Worm (Caenorhabditis elegans) whole organism, L1 larva: ENCODE data around the gene sel-1.

Source experiments
- C04F5.9 ChIP-seq: sonication (generic microtip); optimal IDR thresholded peaks from 2 replicates; lab custom pipeline; 2016; ENCODE audit warnings: missing genetic modification characterization, missing compliant biosample characterization
- C16A3.4 ChIP-seq: fragments of 150-350 bp; optimal IDR thresholded peaks from 2 replicates; lab custom pipeline; 2014; ENCODE audit warnings: missing biosample characterization, missing genetic modification characterization
- C34B4.2 ChIP-seq: sonication (generic microtip); optimal IDR thresholded peaks from 2 replicates; lab custom pipeline; 2017; ENCODE audit warnings: mild to moderate bottlenecking, missing genetic modification characterization, missing compliant biosample characterization
- F16B12.6 ChIP-seq: fragments of 150-350 bp; optimal IDR thresholded peaks from 2 replicates; lab custom pipeline; 2014; ENCODE audit warnings: missing biosample characterization, missing genetic modification characterization
- alr-1 ChIP-seq: fragments of 200-800 bp; sonication (Bioruptor generic); optimal IDR thresholded peaks from 2 replicates; lab custom pipeline; 2018; ENCODE audit warnings: borderline replicate concordance, mild to moderate bottlenecking, missing genetic modification characterization, missing compliant biosample characterization
- aly-2 ChIP-seq: fragments of 150-350 bp; optimal IDR thresholded peaks from 2 replicates; lab custom pipeline; 2014; ENCODE audit warnings: missing biosample characterization, missing genetic modification characterization
- blmp-1 ChIP-seq: fragments of 150-350 bp; optimal IDR thresholded peaks from 2 replicates; lab custom pipeline; 2014; ENCODE audit warnings: missing biosample characterization, missing genetic modification characterization
- ceh-8 ChIP-seq: fragments of 200-800 bp; sonication (Bioruptor generic); optimal IDR thresholded peaks from 2 replicates; lab custom pipeline; 2018; ENCODE audit warnings: mild to moderate bottlenecking, missing genetic modification characterization, moderate library complexity, missing compliant biosample characterization
- ceh-88 ChIP-seq: fragments of 200-800 bp; sonication (Bioruptor generic); IDR thresholded peaks from 2 replicates; pipeline ENCODE4 v1.3.6; 2022; ENCODE audit warnings: missing genetic modification characterization, missing compliant biosample characterization
- ces-1 ChIP-seq: fragments of 150-350 bp; optimal IDR thresholded peaks from 2 replicates; lab custom pipeline; 2014; ENCODE audit warnings: missing biosample characterization, missing genetic modification reagents, missing genetic modification characterization
- dsc-1 ChIP-seq: sonication (generic microtip); optimal IDR thresholded peaks from 2 replicates; lab custom pipeline; 2016; ENCODE audit warnings: mild to moderate bottlenecking, missing genetic modification characterization, missing compliant biosample characterization
- efl-1 ChIP-seq, 4 experiments: fragments of 150-350 bp; optimal IDR thresholded peaks in 3 of 4; peaks in 1 of 4; 1 replicate in 1 of 4; 2 replicates in 3 of 4; lab custom pipeline; 2014; ENCODE audit warnings: missing biosample characterization in 2 of 4, missing genetic modification characterization in 2 of 4, missing genetic modification reagents in 2 of 4
- egl-13 ChIP-seq: sonication (generic microtip); optimal IDR thresholded peaks from 2 replicates; lab custom pipeline; 2016; ENCODE audit warnings: missing genotype, missing genetic modification reagents, missing genetic modification characterization, missing compliant biosample characterization
- egl-27 ChIP-seq, 2 experiments: fragments of 150-350 bp in 1 of 2; sonication (generic microtip); optimal IDR thresholded peaks; 3 replicates each; lab custom pipeline; 2017 to 2018; ENCODE audit warnings: missing biosample characterization in 2 of 2, missing genetic modification characterization in 2 of 2, missing genetic modification reagents in 2 of 2
- elt-2 ChIP-seq: sonication (generic microtip); optimal IDR thresholded peaks from 2 replicates; lab custom pipeline; 2016; ENCODE audit warnings: missing genetic modification characterization, mild to moderate bottlenecking, inconsistent platforms, missing compliant biosample characterization, missing genetic modification reagents
- fkh-10 ChIP-seq: sonication (generic microtip); optimal IDR thresholded peaks from 2 replicates; lab custom pipeline; 2017; ENCODE audit warnings: missing biosample characterization, missing genetic modification reagents, missing genetic modification characterization
- fkh-8 ChIP-seq: sonication (generic microtip); optimal IDR thresholded peaks from 2 replicates; lab custom pipeline; 2016; ENCODE audit warnings: mild to moderate bottlenecking, missing genetic modification characterization, missing compliant biosample characterization
- grh-1 ChIP-seq: fragments of 200-800 bp; sonication (Bioruptor generic); IDR thresholded peaks from 2 replicates; pipeline ENCODE4 v1.3.6; 2022; ENCODE audit warnings: missing genetic modification reagents, missing genetic modification characterization, missing compliant biosample characterization
- hlh-17 ChIP-seq: fragments of 200-800 bp; sonication (Bioruptor generic); optimal IDR thresholded peaks from 2 replicates; lab custom pipeline; 2018; ENCODE audit warnings: missing genetic modification characterization, mild to moderate bottlenecking, missing compliant biosample characterization, moderate library complexity, borderline replicate concordance
- hlh-4 ChIP-seq: sonication (generic microtip); optimal IDR thresholded peaks from 2 replicates; lab custom pipeline; 2016; ENCODE audit warnings: mild to moderate bottlenecking, missing genetic modification characterization, missing compliant biosample characterization
- irx-1 ChIP-seq: sonication (generic microtip); optimal IDR thresholded peaks from 2 replicates; lab custom pipeline; 2016; ENCODE audit warnings: missing genetic modification characterization, missing compliant biosample characterization
- isw-1 ChIP-seq: fragments of 200-800 bp; sonication (Bioruptor generic); IDR thresholded peaks from 2 replicates; pipeline ENCODE4 v1.3.6; 2022; ENCODE audit warnings: missing genetic modification characterization, missing compliant biosample characterization
- lin-13 ChIP-seq: fragments of 150-350 bp; optimal IDR thresholded peaks from 2 replicates; lab custom pipeline; 2014; ENCODE audit warnings: missing biosample characterization, missing genetic modification reagents, missing genetic modification characterization
- lin-14 ChIP-seq: fragments of 200-800 bp; sonication (Bioruptor generic); optimal IDR thresholded peaks from 2 replicates; lab custom pipeline; 2018; ENCODE audit warnings: mild to moderate bottlenecking, missing genetic modification characterization, moderate library complexity, missing compliant biosample characterization
- lin-35 ChIP-seq, 2 experiments: fragments of 150-350 bp; optimal IDR thresholded peaks; 2 replicates each; lab custom pipeline; 2014; ENCODE audit warnings: missing biosample characterization in 2 of 2, missing genetic modification characterization in 2 of 2, missing genetic modification reagents in 2 of 2
- lin-39 ChIP-seq: fragments of 150-350 bp; optimal IDR thresholded peaks from 2 replicates; lab custom pipeline; 2014; ENCODE audit warnings: missing biosample characterization, missing genetic modification reagents, missing genetic modification characterization
- lsy-2 ChIP-seq, 2 experiments: fragments of 150-350 bp; optimal IDR thresholded peaks; 2 replicates each; lab custom pipeline; 2014; ENCODE audit warnings: missing biosample characterization in 2 of 2, missing genetic modification characterization in 2 of 2
- mab-9 ChIP-seq: fragments of 200-800 bp; sonication (Bioruptor generic); IDR thresholded peaks from 2 replicates; pipeline ENCODE4 v1.3.6; 2022; ENCODE audit warnings: missing genetic modification reagents, missing genetic modification characterization, missing compliant biosample characterization
- mef-2 ChIP-seq: fragments of 150-350 bp; optimal IDR thresholded peaks from 2 replicates; lab custom pipeline; 2014; ENCODE audit warnings: missing biosample characterization, missing genetic modification characterization
- mep-1 ChIP-seq: fragments of 150-350 bp; optimal IDR thresholded peaks from 2 replicates; lab custom pipeline; 2014; ENCODE audit warnings: missing biosample characterization, missing genetic modification characterization
- nhr-11 ChIP-seq: fragments of 150-350 bp; optimal IDR thresholded peaks from 2 replicates; lab custom pipeline; 2014; ENCODE audit warnings: missing biosample characterization, missing genetic modification characterization
- nhr-12 ChIP-seq: sonication (generic microtip); optimal IDR thresholded peaks from 2 replicates; lab custom pipeline; 2017; ENCODE audit warnings: missing biosample characterization, missing genetic modification characterization
- nhr-19 ChIP-seq: fragments of 200-800 bp; sonication (Bioruptor generic); conservative IDR thresholded peaks from 2 replicates; pipeline ENCODE4 v1.3.6; 2022; ENCODE audit warnings: missing genetic modification characterization, missing compliant biosample characterization
- nhr-20 ChIP-seq: sonication (generic microtip); optimal IDR thresholded peaks from 2 replicates; lab custom pipeline; 2016; ENCODE audit warnings: mild to moderate bottlenecking, missing genetic modification characterization, missing compliant biosample characterization
- nhr-28 ChIP-seq: fragments of 150-350 bp; optimal IDR thresholded peaks from 2 replicates; lab custom pipeline; 2014; ENCODE audit warnings: missing biosample characterization, missing genetic modification characterization
- nhr-47 ChIP-seq: sonication (generic microtip); optimal IDR thresholded peaks from 2 replicates; lab custom pipeline; 2016; ENCODE audit warnings: mild to moderate bottlenecking, missing genetic modification characterization, moderate library complexity, missing compliant biosample characterization
- nhr-71 ChIP-seq: sonication (generic microtip); optimal IDR thresholded peaks from 2 replicates; lab custom pipeline; 2016; ENCODE audit warnings: mild to moderate bottlenecking, missing genetic modification characterization, moderate library complexity, missing compliant biosample characterization
- nhr-77 ChIP-seq: fragments of 150-350 bp; optimal IDR thresholded peaks from 2 replicates; lab custom pipeline; 2014; ENCODE audit warnings: missing biosample characterization, missing genetic modification characterization
- nhr-84 ChIP-seq: sonication (generic microtip); optimal IDR thresholded peaks from 2 replicates; lab custom pipeline; 2017; ENCODE audit warnings: missing biosample characterization, missing genetic modification characterization
- nhr-85 ChIP-seq: sonication (generic microtip); peaks from one replicate; lab custom pipeline; 2016; ENCODE audit warnings: missing genetic modification characterization, inconsistent platforms, missing compliant biosample characterization
- pax-3 ChIP-seq: fragments of 200-800 bp; sonication (Bioruptor generic); optimal IDR thresholded peaks from 2 replicates; lab custom pipeline; 2018; ENCODE audit warnings: mild to moderate bottlenecking, missing genetic modification characterization, moderate library complexity, missing compliant biosample characterization
- pqm-1 ChIP-seq: sonication (generic microtip); optimal IDR thresholded peaks from 3 replicates; lab custom pipeline; 2017; ENCODE audit warnings: missing biosample characterization, missing genetic modification characterization
- rnt-1 ChIP-seq: sonication (generic microtip); optimal IDR thresholded peaks from 2 replicates; lab custom pipeline; 2016; ENCODE audit warnings: mild to moderate bottlenecking, missing genetic modification characterization, moderate library complexity, missing compliant biosample characterization
- snpc-4 ChIP-seq: fragments of 150-350 bp; optimal IDR thresholded peaks from 2 replicates; lab custom pipeline; 2014; ENCODE audit warnings: missing biosample characterization, missing genetic modification characterization
- snu-23 ChIP-seq: sonication (generic microtip); optimal IDR thresholded peaks from 2 replicates; lab custom pipeline; 2016; ENCODE audit warnings: missing genetic modification characterization, missing compliant biosample characterization
- sptf-1 ChIP-seq: fragments of 150-350 bp; optimal IDR thresholded peaks from 2 replicates; lab custom pipeline; 2014; ENCODE audit warnings: missing biosample characterization, missing genetic modification characterization
- sup-37 ChIP-seq: fragments of 200-800 bp; sonication (Bioruptor generic); optimal IDR thresholded peaks from 2 replicates; lab custom pipeline; 2018; ENCODE audit warnings: mild to moderate bottlenecking, missing genetic modification characterization, missing compliant biosample characterization
- tbx-2 ChIP-seq: sonication (generic microtip); optimal IDR thresholded peaks from 2 replicates; lab custom pipeline; 2016; ENCODE audit warnings: missing genetic modification characterization, missing compliant biosample characterization
- unc-30 ChIP-seq: sonication (generic microtip); optimal IDR thresholded peaks from 2 replicates; lab custom pipeline; 2017; ENCODE audit warnings: missing biosample characterization, missing genetic modification characterization
- unc-98 ChIP-seq: fragments of 200-800 bp; sonication (Bioruptor generic); IDR thresholded peaks from 2 replicates; pipeline ENCODE4 v1.3.6; 2022; ENCODE audit warnings: missing genetic modification characterization, missing compliant biosample characterization
- xbp-1 ChIP-seq: sonication (generic microtip); optimal IDR thresholded peaks from 2 replicates; lab custom pipeline; 2016; ENCODE audit warnings: missing genetic modification characterization, missing compliant biosample characterization
- zag-1 ChIP-seq: fragments of 150-350 bp; optimal IDR thresholded peaks from 2 replicates; lab custom pipeline; 2014; ENCODE audit warnings: missing biosample characterization, missing genetic modification characterization
- zip-4 ChIP-seq: fragments of 200-800 bp; sonication (Bioruptor generic); optimal IDR thresholded peaks from 2 replicates; lab custom pipeline; 2018; ENCODE audit warnings: mild to moderate bottlenecking, missing genetic modification characterization, moderate library complexity, missing compliant biosample characterization
- ztf-11 ChIP-seq, 2 experiments: sonication (generic microtip); optimal IDR thresholded peaks; 2 replicates each; lab custom pipeline; 2016 to 2017; ENCODE audit warnings: missing genetic modification characterization in 2 of 2, missing biosample characterization in 1 of 2, missing compliant biosample characterization in 1 of 2

Gene sel-1

ce11 chrV:12517757-12518156 lies 42.8 kb upstream of the sel-1 start:
- no peak for TF ChIP-seq unc-98
- TF ChIP-seq mab-9 (GFP tag; lab: Robert Waterston, UW) = no peak
- peak; percentile 69 for TF ChIP-seq nhr-71
- TF ChIP-seq sptf-1 = no peak
- TF ChIP-seq nhr-28 (tag; lab: Kevin White, UChicago) = no peak
- no peak for TF ChIP-seq C16A3.4 (tag; lab: Kevin White, UChicago)
- TF ChIP-seq F16B12.6 = no peak
- peak; percentile 82 for TF ChIP-seq lin-14 (GFP tag; lab: Kevin White, UChicago)
- no peak for TF ChIP-seq fkh-10
- no peak for TF ChIP-seq isw-1 (GFP tag; lab: Robert Waterston, UW)
- no peak for TF ChIP-seq sup-37 (GFP tag; lab: Kevin White, UChicago)
- no peak for TF ChIP-seq zip-4 (GFP tag; lab: Kevin White, UChicago)
- TF ChIP-seq snu-23 (GFP tag; lab: Kevin White, UChicago) = peak; percentile 38
- no peak for TF ChIP-seq aly-2 (tag; lab: Kevin White, UChicago)
- TF ChIP-seq nhr-85 = no peak
- TF ChIP-seq grh-1 (GFP tag; lab: Robert Waterston, UW) = no peak
- TF ChIP-seq alr-1 = no peak
- no peak for TF ChIP-seq irx-1
- TF ChIP-seq dsc-1 (tag; lab: Kevin White, UChicago) = no peak
- TF ChIP-seq nhr-20 = peak; percentile 19
- no peak for TF ChIP-seq nhr-84 (tag; lab: Kevin White, UChicago)
- peak; percentile 43 for TF ChIP-seq nhr-19 (GFP tag; lab: Robert Waterston, UW)
- no peak for TF ChIP-seq lin-35 (GFP tag; optimal IDR thresholded peaks at IDR 0.05; lab: Kevin White, UChicago)
- peak; percentile 25 to 39 for TF ChIP-seq lsy-2 (tag; optimal IDR thresholded peaks at IDR 0.05; lab: Kevin White, UChicago)
- no peak for TF ChIP-seq xbp-1 (tag; lab: Kevin White, UChicago)
- TF ChIP-seq lin-13 (GFP tag; lab: Kevin White, UChicago) = no peak
- TF ChIP-seq pax-3 (tag; lab: Kevin White, UChicago) = no peak
- no peak for TF ChIP-seq ceh-88 (GFP tag; lab: Robert Waterston, UW)
- no peak for TF ChIP-seq C34B4.2
- no peak for TF ChIP-seq hlh-17 (GFP tag; lab: Kevin White, UChicago)
- no peak for TF ChIP-seq ces-1 (GFP tag; lab: Kevin White, UChicago)
- no peak for TF ChIP-seq fkh-8
- TF ChIP-seq rnt-1 (tag; lab: Kevin White, UChicago) = peak; percentile 31
- TF ChIP-seq egl-27 (tag; optimal IDR thresholded peaks at IDR 0.05; lab: Kevin White, UChicago) = no peak
- peak; percentile 42 for TF ChIP-seq lin-39 (tag; lab: Kevin White, UChicago)
- peak; percentile 8 for TF ChIP-seq nhr-11
- no peak for TF ChIP-seq nhr-47
- no peak for TF ChIP-seq snpc-4 (tag; lab: Kevin White, UChicago)
- TF ChIP-seq efl-1 (optimal IDR thresholded peaks at IDR 0.05; lab: Kevin White, UChicago) = peak in 1 of 2 experiments; percentile 1
- TF ChIP-seq efl-1 (GFP tag; optimal IDR thresholded peaks at IDR 0.05 in 1 of 2; lab: Kevin White, UChicago) = no peak
- no peak for TF ChIP-seq ztf-11 (tag; optimal IDR thresholded peaks at IDR 0.05; lab: Kevin White, UChicago)
- no peak for TF ChIP-seq nhr-12 (tag; lab: Kevin White, UChicago)
- TF ChIP-seq zag-1 (tag; lab: Kevin White, UChicago) = no peak
- TF ChIP-seq nhr-77 (tag; lab: Kevin White, UChicago) = no peak
- no peak for TF ChIP-seq pqm-1 (tag; lab: Kevin White, UChicago)
- no peak for TF ChIP-seq ceh-8 (GFP tag; lab: Kevin White, UChicago)
- TF ChIP-seq elt-2 (tag; lab: Kevin White, UChicago) = no peak
- no peak for TF ChIP-seq blmp-1
- TF ChIP-seq egl-13 = no peak
- TF ChIP-seq tbx-2 (tag; lab: Kevin White, UChicago) = no peak
- no peak for TF ChIP-seq unc-30 (tag; lab: Kevin White, UChicago)
- no peak for TF ChIP-seq C04F5.9
- TF ChIP-seq mep-1 = no peak
- TF ChIP-seq mef-2 (tag; lab: Kevin White, UChicago) = no peak
- no peak for TF ChIP-seq hlh-4
